Worm (Caenorhabditis elegans) whole organism, L4/young adult: Measurements from ENCODE around the gene F56D5.3.

Experiments used
- W03F9.2 ChIP-seq: fragments of 150-350 bp; optimal IDR thresholded peaks from 2 replicates; lab custom pipeline; 2014; ENCODE audit warnings: missing biosample characterization, missing genetic modification characterization
- dao-5 ChIP-seq: sonication (generic microtip); optimal IDR thresholded peaks from 2 replicates; lab custom pipeline; 2016; ENCODE audit warnings: missing genotype, missing genetic modification characterization, moderate library complexity, missing compliant biosample characterization
- him-1 ChIP-seq: sonication (generic microtip); optimal IDR thresholded peaks from 2 replicates; lab custom pipeline; 2016; ENCODE audit warnings: missing genotype, missing genetic modification reagents, missing genetic modification characterization, missing compliant biosample characterization

The F56D5.3 gene

DNA sequence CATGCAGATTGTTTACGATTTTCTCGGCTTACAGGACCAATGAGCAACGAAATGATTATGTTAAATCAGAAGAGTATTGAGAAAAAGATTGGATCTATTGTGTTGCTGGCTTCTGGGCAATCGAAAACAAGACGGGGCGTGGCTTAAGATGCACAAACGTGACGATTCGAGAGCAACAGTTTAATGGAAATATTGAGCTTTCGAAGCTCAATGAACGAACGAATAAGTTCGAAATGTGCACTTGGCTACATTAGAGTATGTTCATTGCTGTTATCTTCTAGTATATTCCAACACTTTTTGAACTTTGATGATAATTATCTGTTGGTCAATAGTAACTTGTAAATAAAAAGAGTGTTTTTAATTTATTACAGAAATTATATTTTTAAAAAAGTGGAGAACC is 48.0 kb downstream of the F56D5.3 start, which contains the start of gene hsp-12.3:
TSS of gene hsp-12.3 (minus strand) at position 101 of the 400 bp plus-strand sequence.
- TF ChIP-seq W03F9.2 (tag; lab: Kevin White, UChicago) (no peak), him-1 (tag; lab: Kevin White, UChicago) (no peak), dao-5 (tag; lab: Kevin White, UChicago) (no peak)

DNA sequence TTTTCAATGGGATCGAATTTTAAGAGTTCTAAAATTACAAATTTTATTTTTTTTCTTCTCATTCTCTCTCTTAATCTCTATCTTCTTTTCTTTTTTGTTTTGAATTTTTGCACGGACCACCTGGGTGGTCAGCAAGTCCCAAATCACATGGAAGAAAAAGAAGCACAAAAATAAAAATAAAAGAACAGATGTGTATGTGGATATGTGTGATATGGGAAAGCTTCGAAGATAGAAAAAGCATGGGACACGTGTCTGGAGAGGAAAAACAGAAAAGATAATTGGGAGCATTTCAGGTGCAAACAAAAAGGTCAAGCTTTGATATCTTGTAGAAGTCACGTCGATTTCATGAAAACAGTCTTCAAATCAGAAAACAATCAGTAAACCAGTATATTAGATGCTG is 49.8 kb downstream of the F56D5.3 start, which contains the start of gene hsp-12.6:
TSS of gene hsp-12.6 (minus strand) at position 20 of the 400 bp plus-strand sequence.
- TF ChIP-seq dao-5 (tag; lab: Kevin White, UChicago) (no peak), W03F9.2 (tag; lab: Kevin White, UChicago) (no peak), him-1 (tag; lab: Kevin White, UChicago) (no peak)

DNA sequence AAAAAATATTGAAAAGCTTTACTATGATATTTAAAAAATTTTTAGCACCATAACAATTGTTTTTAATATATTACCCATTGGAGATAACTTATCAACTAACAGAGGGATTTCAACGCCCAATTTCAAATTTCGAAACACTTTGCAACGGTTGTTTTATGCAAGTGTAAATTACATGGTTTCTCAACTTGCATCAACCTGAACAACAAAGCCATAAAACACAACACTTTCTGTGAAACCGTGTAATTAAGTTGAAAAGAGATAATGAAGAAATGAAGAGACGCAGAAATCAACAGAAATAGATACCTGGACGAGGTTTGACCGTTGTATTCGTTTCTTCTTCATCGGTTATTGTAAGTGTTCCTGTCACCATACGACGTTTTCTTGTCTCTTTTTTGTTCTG is 53.0 kb downstream of the F56D5.3 start, which contains the start of gene cpin-1:
TSS of gene cpin-1 (plus strand) at position 301 of the 400 bp plus-strand sequence.
- TF ChIP-seq W03F9.2 (tag; lab: Kevin White, UChicago) (no peak), dao-5 (tag; lab: Kevin White, UChicago) (no peak)
